Fruit fly (Drosophila melanogaster): ENCODE data around the gene CG12375.

CG12375 gene

dm6 chr2L:8162307-8163024 is 35.8 kb upstream of the CG12375 start, which contains the start of gene Acbp1 (continued):
- peak; percentile 95 for TF ChIP-seq her (GFP tag; optimal IDR thresholded peaks at IDR 0.05)
- TF ChIP-seq Nf-YB (GFP tag; optimal IDR thresholded peaks at IDR 0.05): peak; percentile 90
- no peak for TF ChIP-seq Tbp (GFP tag; optimal IDR thresholded peaks at IDR 0.05)
- peak; percentile 100 for TF ChIP-seq CG34376 (GFP tag; optimal IDR thresholded peaks at IDR 0.05)
- peak; percentile 84 for TF ChIP-seq TFAM (GFP tag; optimal IDR thresholded peaks at IDR 0.05)
- TF ChIP-seq CG14050 (GFP tag; IDR thresholded peaks at IDR 0.05): peak; percentile 87
- TF ChIP-seq rib (GFP tag; IDR thresholded peaks at IDR 0.05): peak; percentile 84
- peak; percentile 89 for TF ChIP-seq CG17912 (GFP tag; optimal IDR thresholded peaks at IDR 0.05)
- peak; percentile 98 for TF ChIP-seq CG2202 (tag; optimal IDR thresholded peaks at IDR 0.05)
- TF ChIP-seq CG12155 (GFP tag; optimal IDR thresholded peaks at IDR 0.05): peak; percentile 93
- TF ChIP-seq run (tag; optimal IDR thresholded peaks at IDR 0.05): peak; percentile 98
- peak; percentile 99 for TF ChIP-seq CG10543 (GFP tag; optimal IDR thresholded peaks at IDR 0.05)
- TF ChIP-seq caup (GFP tag; optimal IDR thresholded peaks at IDR 0.05; ENCODE audit: severe bottlenecking): peak; percentile 95
- peak; percentile 93 for TF ChIP-seq Ssrp (tag; optimal IDR thresholded peaks at IDR 0.05)
- TF ChIP-seq D19A (tag; optimal IDR thresholded peaks at IDR 0.05): peak; percentile 97
- TF ChIP-seq wek (GFP tag; optimal IDR thresholded peaks at IDR 0.05): peak; percentile 91
- TF ChIP-seq Hsf (GFP tag; optimal IDR thresholded peaks at IDR 0.05): peak; percentile 95
- TF ChIP-seq HHEX (GFP tag; optimal IDR thresholded peaks at IDR 0.05): peak; percentile 98
- TF ChIP-seq B-H2 (GFP tag; optimal IDR thresholded peaks at IDR 0.05): peak; percentile 97
- TF ChIP-seq Asciz (GFP tag; optimal IDR thresholded peaks at IDR 0.05): peak; percentile 97
- peak; percentile 84 for TF ChIP-seq CG30431 (GFP tag; optimal IDR thresholded peaks at IDR 0.05)
- peak; percentile 97 for TF ChIP-seq CG15269 (tag; optimal IDR thresholded peaks at IDR 0.05)
- no peak for TF ChIP-seq Lpt (GFP tag; optimal IDR thresholded peaks at IDR 0.05)
- TF ChIP-seq CG6272 (GFP tag; IDR thresholded peaks at IDR 0.05): peak; percentile 91
- TF ChIP-seq Blimp-1 (GFP tag; optimal IDR thresholded peaks at IDR 0.05): peak; percentile 96
- TF ChIP-seq Hey (tag; optimal IDR thresholded peaks at IDR 0.05): peak; percentile 79
- TF ChIP-seq eve (GFP tag; optimal IDR thresholded peaks at IDR 0.05): peak in 1 of 2 experiments; percentile 99
- peak; percentile 96 for TF ChIP-seq nmo (GFP tag; optimal IDR thresholded peaks at IDR 0.05)
- TF ChIP-seq Nf-YC (tag; optimal IDR thresholded peaks at IDR 0.05): peak; percentile 93
- TF ChIP-seq CG8388 (GFP tag; optimal IDR thresholded peaks at IDR 0.05): peak; percentile 97
- TF ChIP-seq Ptx1 (GFP tag; IDR thresholded peaks at IDR 0.05): peak; percentile 93
- peak; percentile 86 for TF ChIP-seq CG3163 (GFP tag; optimal IDR thresholded peaks at IDR 0.05)
- peak; percentile 76 for TF ChIP-seq CG3065 (GFP tag; optimal IDR thresholded peaks at IDR 0.05)
- TF ChIP-seq lov (optimal IDR thresholded peaks at IDR 0.05): no peak
- TF ChIP-seq lov (GFP tag; IDR thresholded peaks at IDR 0.05): peak; percentile 76
- TF ChIP-seq Fer3 (tag; optimal IDR thresholded peaks at IDR 0.05): peak; percentile 97
- peak; percentile 68; the same call in 1 of the 3 replicates for TF ChIP-seq HLH4C (GFP tag; IDR thresholded peaks at IDR 0.05; ENCODE audit: partially characterized antibody)
- TF ChIP-seq CG32532 (GFP tag; IDR thresholded peaks at IDR 0.05): peak; percentile 93
- TF ChIP-seq CG12219 (GFP tag; optimal IDR thresholded peaks at IDR 0.05): peak; percentile 99
- TF ChIP-seq sob (GFP tag; IDR thresholded peaks at IDR 0.05): peak; percentile 94
- TF ChIP-seq sima (GFP tag; optimal IDR thresholded peaks at IDR 0.05): peak; percentile 58
- TF ChIP-seq CG17328 (GFP tag; IDR thresholded peaks at IDR 0.05): peak; percentile 81
- peak; percentile 91 for TF ChIP-seq tio (GFP tag; optimal IDR thresholded peaks at IDR 0.05)
- peak; percentile 96 for TF ChIP-seq zen (tag; optimal IDR thresholded peaks at IDR 0.05)
- TF ChIP-seq CG12391 (tag; optimal IDR thresholded peaks at IDR 0.05): peak; percentile 99
- TF ChIP-seq CG17568 (GFP tag; optimal IDR thresholded peaks at IDR 0.05): peak; percentile 98
- peak; percentile 91 for TF ChIP-seq Lhr (GFP tag; optimal IDR thresholded peaks at IDR 0.05)
- peak; percentile 90 for TF ChIP-seq pb (GFP tag; optimal IDR thresholded peaks at IDR 0.05)
- peak; percentile 99 for TF ChIP-seq CG12299 (tag; optimal IDR thresholded peaks at IDR 0.05)
